Fruit fly (Drosophila melanogaster): Measurements from ENCODE around the gene CG2656.

- TF ChIP-seq psq (optimal IDR thresholded peaks at IDR 0.05), result no peak
- TF ChIP-seq h (optimal IDR thresholded peaks at IDR 0.05), result no peak
- TF ChIP-seq ttk (optimal IDR thresholded peaks at IDR 0.05), result no peak
- no peak for TF ChIP-seq insv (optimal IDR thresholded peaks at IDR 0.05)
- no peak for TF ChIP-seq Sin3A (optimal IDR thresholded peaks at IDR 0.05)
- TF ChIP-seq Myc (optimal IDR thresholded peaks at IDR 0.05), result no peak
Observed at dm6 chr3R:7111206-7111858, 33.2 kb upstream of the CG2656 start.
